Worm (Caenorhabditis elegans): ENCODE measurements around the gene F14F9.2.

- TF ChIP-seq ahr-1 (tag; optimal IDR thresholded peaks at IDR 0.05) (no peak), pqm-1 (tag; optimal IDR thresholded peaks at IDR 0.05) (no peak), K02D7.2 (tag; optimal IDR thresholded peaks at IDR 0.05) (no peak), sox-2 (GFP tag; IDR thresholded peaks at IDR 0.05) (no peak), pax-1 (tag; optimal IDR thresholded peaks at IDR 0.05) (no peak), lin-11 (tag; optimal IDR thresholded peaks at IDR 0.05) (no peak), sox-4 (tag; optimal IDR thresholded peaks at IDR 0.05) (no peak), ama-1 (optimal IDR thresholded peaks at IDR 0.05) (no peak), C38D4.7 (GFP tag; optimal IDR thresholded peaks at IDR 0.05) (no peak), pha-4 (tag; optimal IDR thresholded peaks at IDR 0.05) (no peak), ceh-2 (tag; optimal IDR thresholded peaks at IDR 0.05) (no peak), ttx-3 (tag; optimal IDR thresholded peaks at IDR 0.05) (no peak)
Measured at ce11 chrV:5177209-5177608, 32.6 kb downstream of the F14F9.2 start, which contains the start of gene ugt-51.
